Worm (Caenorhabditis elegans) whole organism, L2 larva: Measurements from ENCODE around the gene msp-10.

Experiments
- aly-2 ChIP-seq: fragments of 150-350 bp; optimal IDR thresholded peaks from 2 replicates; lab custom pipeline; 2014; ENCODE audit warnings: missing biosample characterization, missing genetic modification characterization
- ama-1 ChIP-seq: fragments of 150-350 bp; optimal IDR thresholded peaks from 2 replicates; lab custom pipeline; 2018; ENCODE audit warnings: inconsistent platforms
- blmp-1 ChIP-seq: sonication (generic microtip); optimal IDR thresholded peaks from 2 replicates; lab custom pipeline; 2017; ENCODE audit warnings: missing genetic modification characterization, mild to moderate bottlenecking, missing compliant biosample characterization, antibody characterized with exemption, moderate library complexity; ENCODE audit not compliant: insufficient read depth
- ceh-82 ChIP-seq: fragments of 150-350 bp; optimal IDR thresholded peaks from 2 replicates; lab custom pipeline; 2014; ENCODE audit warnings: missing biosample characterization, missing genetic modification characterization
- egl-27 ChIP-seq: sonication (generic microtip); optimal IDR thresholded peaks from 3 replicates; lab custom pipeline; 2017; ENCODE audit warnings: missing biosample characterization, missing genetic modification reagents, missing genetic modification characterization
- elt-3 ChIP-seq: sonication (generic microtip); optimal IDR thresholded peaks from 2 replicates; lab custom pipeline; 2017; ENCODE audit warnings: missing biosample characterization, missing genetic modification characterization
- lin-39 ChIP-seq: fragments of 150-350 bp; optimal IDR thresholded peaks from 2 replicates; lab custom pipeline; 2014; ENCODE audit warnings: missing biosample characterization, missing genetic modification reagents, missing genetic modification characterization
- nhr-11 ChIP-seq: fragments of 150-350 bp; optimal IDR thresholded peaks from 2 replicates; lab custom pipeline; 2014; ENCODE audit warnings: missing biosample characterization, missing genetic modification characterization
- nhr-12 ChIP-seq: fragments of 150-350 bp; optimal IDR thresholded peaks from 2 replicates; lab custom pipeline; 2014; ENCODE audit warnings: missing biosample characterization, missing genetic modification characterization
- nhr-77 ChIP-seq: fragments of 150-350 bp; optimal IDR thresholded peaks from 2 replicates; lab custom pipeline; 2014; ENCODE audit warnings: missing biosample characterization, missing genetic modification characterization
- skn-1 ChIP-seq: sonication (generic microtip); optimal IDR thresholded peaks from 2 replicates; lab custom pipeline; 2017; ENCODE audit warnings: missing biosample characterization, missing genetic modification characterization
- snpc-4 ChIP-seq: fragments of 150-350 bp; optimal IDR thresholded peaks from 2 replicates; lab custom pipeline; 2014; ENCODE audit warnings: missing biosample characterization, missing genetic modification characterization
- ztf-11 ChIP-seq: sonication (generic microtip); optimal IDR thresholded peaks from 2 replicates; lab custom pipeline; 2017; ENCODE audit warnings: missing biosample characterization, missing genetic modification characterization

ce11 chrIV:9852250-9852649 lies 14.8 kb downstream of the msp-10 start, which contains the start of gene ssq-1:
- TF ChIP-seq nhr-11 (tag; lab: Kevin White, UChicago) (no peak), egl-27 (tag; lab: Kevin White, UChicago) (no peak), aly-2 (tag; lab: Kevin White, UChicago) (no peak), nhr-77 (tag; lab: Kevin White, UChicago) (no peak), skn-1 (tag; lab: Kevin White, UChicago) (no peak), nhr-12 (tag; lab: Kevin White, UChicago) (no peak), elt-3 (tag; lab: Kevin White, UChicago) (no peak), ceh-82 (tag; lab: Kevin White, UChicago) (no peak), lin-39 (tag; lab: Kevin White, UChicago) (no peak), ztf-11 (tag; lab: Kevin White, UChicago) (no peak), snpc-4 (tag; lab: Kevin White, UChicago) (no peak), ama-1 (lab: Kevin White, UChicago) (no peak), blmp-1 (tag; lab: Kevin White, UChicago) (no peak)
